Worm (Caenorhabditis elegans) whole organism, L4/young adult: ENCODE results near the gene ttn-1.

Experiments used
- W03F9.2 ChIP-seq: fragments of 150-350 bp; optimal IDR thresholded peaks from 2 replicates; lab custom pipeline; 2014; ENCODE audit warnings: missing biosample characterization, missing genetic modification characterization
- dao-5 ChIP-seq: sonication (generic microtip); optimal IDR thresholded peaks from 2 replicates; lab custom pipeline; 2016; ENCODE audit warnings: missing genotype, missing genetic modification characterization, moderate library complexity, missing compliant biosample characterization
- him-1 ChIP-seq: sonication (generic microtip); optimal IDR thresholded peaks from 2 replicates; lab custom pipeline; 2016; ENCODE audit warnings: missing genotype, missing genetic modification reagents, missing genetic modification characterization, missing compliant biosample characterization

ce11 chrV:6238347-6238746 lies 35.9 kb upstream of the ttn-1 start:
- TF ChIP-seq him-1 (no peak), W03F9.2 (tag; lab: Kevin White, UChicago) (no peak), dao-5 (tag; lab: Kevin White, UChicago) (no peak)
